Worm (Caenorhabditis elegans) whole organism, L3 larva: ENCODE results near the gene elmd-1.

Source experiments
- ZK546.5 ChIP-seq: sonication (generic microtip); optimal IDR thresholded peaks from 2 replicates; lab custom pipeline; 2017; ENCODE audit warnings: missing biosample characterization, missing genetic modification characterization
- egl-27 ChIP-seq: sonication (generic microtip); optimal IDR thresholded peaks from 4 replicates; lab custom pipeline; 2017; ENCODE audit warnings: missing biosample characterization, missing genetic modification reagents, missing genetic modification characterization
- lsy-12 ChIP-seq: sonication (generic microtip); optimal IDR thresholded peaks from 2 replicates; lab custom pipeline; 2016; ENCODE audit warnings: mild to moderate bottlenecking, missing genetic modification characterization, missing compliant biosample characterization
- nhr-28 ChIP-seq: fragments of 150-350 bp; optimal IDR thresholded peaks from 2 replicates; lab custom pipeline; 2014; ENCODE audit warnings: missing biosample characterization, missing genetic modification characterization
- nhr-67 ChIP-seq: fragments of 150-350 bp; optimal IDR thresholded peaks from 2 replicates; lab custom pipeline; 2014; ENCODE audit warnings: missing biosample characterization, missing genetic modification characterization
- nhr-77 ChIP-seq: fragments of 150-350 bp; optimal IDR thresholded peaks from 2 replicates; lab custom pipeline; 2014; ENCODE audit warnings: missing biosample characterization, missing genetic modification characterization
- skn-1 ChIP-seq: fragments of 150-350 bp; optimal IDR thresholded peaks from 2 replicates; lab custom pipeline; 2014; ENCODE audit warnings: missing biosample characterization, missing genetic modification characterization
- ztf-11 ChIP-seq: fragments of 150-350 bp; optimal IDR thresholded peaks from 2 replicates; lab custom pipeline; 2014; ENCODE audit warnings: missing biosample characterization, missing genetic modification characterization
- ztf-4 ChIP-seq: fragments of 150-350 bp; optimal IDR thresholded peaks from 2 replicates; lab custom pipeline; 2014; ENCODE audit warnings: missing biosample characterization, missing genetic modification characterization

- TF ChIP-seq nhr-28 (no peak), ztf-4 (tag; lab: Kevin White, UChicago) (no peak), egl-27 (tag; lab: Kevin White, UChicago) (no peak), nhr-77 (tag; lab: Kevin White, UChicago) (no peak), nhr-67 (tag; lab: Kevin White, UChicago) (no peak), skn-1 (no peak), ztf-11 (tag; lab: Kevin White, UChicago) (no peak), ZK546.5 (tag; lab: Kevin White, UChicago) (no peak), lsy-12 (tag; lab: Kevin White, UChicago) (no peak)
Measured at ce11 chrIII:3426741-3427140, 37.0 kb downstream of the elmd-1 start.
